Worm (Caenorhabditis elegans) whole organism, young adult: ENCODE results near the gene F32D8.1.

ENCODE experiments used
- nhr-27 ChIP-seq: fragments of 200-800 bp; sonication (Bioruptor generic); optimal IDR thresholded peaks from 2 replicates; lab custom pipeline; 2018; ENCODE audit warnings: mild to moderate bottlenecking, missing genetic modification characterization, moderate library complexity, missing compliant biosample characterization
- repo-1 ChIP-seq: sonication (generic microtip); optimal IDR thresholded peaks from 2 replicates; lab custom pipeline; 2017; ENCODE audit warnings: mild to moderate bottlenecking, missing genetic modification characterization, missing compliant biosample characterization
- rpc-1 ChIP-seq, 2 experiments: fragments of 150-350 bp in 1 of 2; sonication (generic microtip) in 1 of 2; optimal IDR thresholded peaks; 2 replicates each; lab custom pipeline; 2014 to 2018; ENCODE audit warnings: missing biosample characterization in 1 of 2, missing genetic modification characterization in 1 of 2, missing genetic modification reagents in 1 of 2, missing genotype in 1 of 2
- sea-2 ChIP-seq: fragments of 200-800 bp; sonication (Bioruptor generic); IDR thresholded peaks from 2 replicates; pipeline ENCODE4 v1.3.6; 2022; ENCODE audit warnings: missing genetic modification characterization, missing compliant biosample characterization
- tbx-9 ChIP-seq: sonication (generic microtip); optimal IDR thresholded peaks from 2 replicates; lab custom pipeline; 2016; ENCODE audit warnings: borderline replicate concordance, missing genetic modification characterization, inconsistent platforms, missing compliant biosample characterization
- unc-130 ChIP-seq: sonication (generic microtip); optimal IDR thresholded peaks from 2 replicates; lab custom pipeline; 2016; ENCODE audit warnings: missing genetic modification reagents, missing genetic modification characterization, missing compliant biosample characterization
- ztf-3 ChIP-seq: fragments of 200-800 bp; sonication (Bioruptor generic); optimal IDR thresholded peaks from 2 replicates; lab custom pipeline; 2018; ENCODE audit warnings: mild to moderate bottlenecking, missing genetic modification characterization, missing compliant biosample characterization

- no peak for TF ChIP-seq rpc-1 (optimal IDR thresholded peaks at IDR 0.05; lab: Kevin White, UChicago)
- no peak for TF ChIP-seq rpc-1 (tag; optimal IDR thresholded peaks at IDR 0.05; lab: Kevin White, UChicago)
- TF ChIP-seq nhr-27 (tag; lab: Kevin White, UChicago) = no peak
- no peak for TF ChIP-seq ztf-3
- TF ChIP-seq tbx-9 (tag; lab: Kevin White, UChicago) = no peak
- TF ChIP-seq sea-2 (GFP tag; lab: Robert Waterston, UW) = no peak
- no peak for TF ChIP-seq unc-130 (GFP tag; lab: Kevin White, UChicago)
- no peak for TF ChIP-seq repo-1
Measured at ce11 chrV:10918373-10918772, 37.7 kb downstream of the F32D8.1 start, which contains the start of gene F58B4.2.
